Worm (Caenorhabditis elegans) whole organism, L2 larva: Measurements from ENCODE around the gene frm-10.

ENCODE experiments used
- F13H6.1 ChIP-seq: sonication (generic microtip); optimal IDR thresholded peaks from 2 replicates; lab custom pipeline; 2016; ENCODE audit warnings: missing genetic modification characterization, missing compliant biosample characterization
- R02D3.7 ChIP-seq: fragments of 150-350 bp; optimal IDR thresholded peaks from 2 replicates; lab custom pipeline; 2014; ENCODE audit warnings: missing biosample characterization, missing genetic modification characterization
- ZK546.5 ChIP-seq: sonication (generic microtip); optimal IDR thresholded peaks from 2 replicates; lab custom pipeline; 2017; ENCODE audit warnings: missing biosample characterization, missing genetic modification characterization
- ama-1 ChIP-seq: fragments of 150-350 bp; optimal IDR thresholded peaks from 2 replicates; lab custom pipeline; 2018; ENCODE audit warnings: inconsistent platforms
- blmp-1 ChIP-seq: sonication (generic microtip); optimal IDR thresholded peaks from 2 replicates; lab custom pipeline; 2017; ENCODE audit warnings: missing genetic modification characterization, mild to moderate bottlenecking, missing compliant biosample characterization, antibody characterized with exemption, moderate library complexity; ENCODE audit not compliant: insufficient read depth
- ceh-16 ChIP-seq: fragments of 150-350 bp; optimal IDR thresholded peaks from 2 replicates; lab custom pipeline; 2014; ENCODE audit warnings: missing biosample characterization, missing genetic modification characterization
- ceh-82 ChIP-seq: fragments of 150-350 bp; optimal IDR thresholded peaks from 2 replicates; lab custom pipeline; 2014; ENCODE audit warnings: missing biosample characterization, missing genetic modification characterization
- crh-2 ChIP-seq: sonication (generic microtip); optimal IDR thresholded peaks from 2 replicates; lab custom pipeline; 2017; ENCODE audit warnings: missing biosample characterization, missing genetic modification characterization
- elt-1 ChIP-seq: fragments of 150-350 bp; optimal IDR thresholded peaks from 2 replicates; lab custom pipeline; 2014; ENCODE audit warnings: missing biosample characterization, missing genetic modification characterization
- elt-3 ChIP-seq: sonication (generic microtip); optimal IDR thresholded peaks from 2 replicates; lab custom pipeline; 2017; ENCODE audit warnings: missing biosample characterization, missing genetic modification characterization
- fos-1 ChIP-seq: fragments of 150-350 bp; optimal IDR thresholded peaks from 2 replicates; lab custom pipeline; 2014; ENCODE audit warnings: missing biosample characterization, missing genetic modification characterization
- gmeb-1 ChIP-seq: fragments of 150-350 bp; optimal IDR thresholded peaks from 2 replicates; lab custom pipeline; 2014; ENCODE audit warnings: missing biosample characterization, missing genetic modification characterization
- lin-11 ChIP-seq: fragments of 150-350 bp; sonication (generic microtip); optimal IDR thresholded peaks from 2 replicates; lab custom pipeline; 2014; ENCODE audit warnings: missing biosample characterization, missing genetic modification characterization, inconsistent platforms, mixed read lengths
- lin-13 ChIP-seq: fragments of 150-350 bp; optimal IDR thresholded peaks from 2 replicates; lab custom pipeline; 2014; ENCODE audit warnings: missing biosample characterization, missing genetic modification reagents, missing genetic modification characterization
- lin-39 ChIP-seq: fragments of 150-350 bp; optimal IDR thresholded peaks from 2 replicates; lab custom pipeline; 2014; ENCODE audit warnings: missing biosample characterization, missing genetic modification reagents, missing genetic modification characterization
- lsy-2 ChIP-seq, 2 experiments: fragments of 150-350 bp in 1 of 2; sonication (generic microtip) in 1 of 2; optimal IDR thresholded peaks; 2 replicates each; lab custom pipeline; 2014 to 2017; ENCODE audit warnings: missing biosample characterization in 2 of 2, missing genetic modification characterization in 2 of 2
- mab-5 ChIP-seq: fragments of 150-350 bp; optimal IDR thresholded peaks from 2 replicates; lab custom pipeline; 2014; ENCODE audit warnings: missing biosample characterization, missing genetic modification characterization
- mdl-1 ChIP-seq, 2 experiments: fragments of 150-350 bp in 1 of 2; sonication (generic microtip) in 1 of 2; optimal IDR thresholded peaks; 2 replicates each; lab custom pipeline; 2017; ENCODE audit warnings: missing biosample characterization in 2 of 2, missing genetic modification characterization in 2 of 2
- nhr-11 ChIP-seq: fragments of 150-350 bp; optimal IDR thresholded peaks from 2 replicates; lab custom pipeline; 2014; ENCODE audit warnings: missing biosample characterization, missing genetic modification characterization
- nhr-12 ChIP-seq: fragments of 150-350 bp; optimal IDR thresholded peaks from 2 replicates; lab custom pipeline; 2014; ENCODE audit warnings: missing biosample characterization, missing genetic modification characterization
- nhr-129 ChIP-seq: fragments of 150-350 bp; optimal IDR thresholded peaks from 2 replicates; lab custom pipeline; 2014; ENCODE audit warnings: missing biosample characterization, missing genetic modification characterization
- nhr-21 ChIP-seq: fragments of 150-350 bp; optimal IDR thresholded peaks from 2 replicates; lab custom pipeline; 2014; ENCODE audit warnings: missing biosample characterization, missing genetic modification characterization
- nhr-23 ChIP-seq: fragments of 150-350 bp; optimal IDR thresholded peaks from 2 replicates; lab custom pipeline; 2014; ENCODE audit warnings: missing biosample characterization, missing genetic modification reagents, missing genetic modification characterization
- nhr-237 ChIP-seq: fragments of 150-350 bp; optimal IDR thresholded peaks from 2 replicates; lab custom pipeline; 2014; ENCODE audit warnings: missing biosample characterization, missing genetic modification characterization
- nhr-25 ChIP-seq: fragments of 150-350 bp; sonication (generic microtip); optimal IDR thresholded peaks from 3 replicates; lab custom pipeline; 2014; ENCODE audit warnings: missing biosample characterization, missing genetic modification characterization
- peb-1 ChIP-seq: fragments of 150-350 bp; optimal IDR thresholded peaks from 2 replicates; lab custom pipeline; 2014; ENCODE audit warnings: missing biosample characterization, missing genetic modification characterization
- skn-1 ChIP-seq: sonication (generic microtip); optimal IDR thresholded peaks from 2 replicates; lab custom pipeline; 2017; ENCODE audit warnings: missing biosample characterization, missing genetic modification characterization
- sma-3 ChIP-seq: sonication (generic microtip); optimal IDR thresholded peaks from 2 replicates; lab custom pipeline; 2016; ENCODE audit warnings: missing genetic modification reagents, missing genetic modification characterization, missing compliant biosample characterization
- sma-9 ChIP-seq, 2 experiments: fragments of 150-350 bp in 1 of 2; sonication (generic microtip) in 1 of 2; optimal IDR thresholded peaks; 2 replicates each; lab custom pipeline; 2014 to 2016; ENCODE audit warnings: missing genetic modification characterization in 2 of 2, mild to moderate bottlenecking in 1 of 2, missing biosample characterization in 1 of 2, missing compliant biosample characterization in 1 of 2, missing genetic modification reagents in 1 of 2, moderate library complexity in 1 of 2
- snpc-4 ChIP-seq: fragments of 150-350 bp; optimal IDR thresholded peaks from 2 replicates; lab custom pipeline; 2014; ENCODE audit warnings: missing biosample characterization, missing genetic modification characterization
- unc-62 ChIP-seq: fragments of 150-350 bp; optimal IDR thresholded peaks from 2 replicates; lab custom pipeline; 2014; ENCODE audit warnings: missing biosample characterization, missing genetic modification reagents, missing genetic modification characterization
- zag-1 ChIP-seq: fragments of 150-350 bp; optimal IDR thresholded peaks from 2 replicates; lab custom pipeline; 2014; ENCODE audit warnings: missing biosample characterization, missing genetic modification characterization
- ztf-1 ChIP-seq: fragments of 200-800 bp; sonication (Bioruptor generic); conservative IDR thresholded peaks from 2 replicates; pipeline ENCODE4 v1.3.6; 2022; ENCODE audit warnings: missing genetic modification characterization, missing compliant biosample characterization
- ztf-11 ChIP-seq: sonication (generic microtip); optimal IDR thresholded peaks from 2 replicates; lab custom pipeline; 2017; ENCODE audit warnings: missing biosample characterization, missing genetic modification characterization

Gene frm-10

DNA sequence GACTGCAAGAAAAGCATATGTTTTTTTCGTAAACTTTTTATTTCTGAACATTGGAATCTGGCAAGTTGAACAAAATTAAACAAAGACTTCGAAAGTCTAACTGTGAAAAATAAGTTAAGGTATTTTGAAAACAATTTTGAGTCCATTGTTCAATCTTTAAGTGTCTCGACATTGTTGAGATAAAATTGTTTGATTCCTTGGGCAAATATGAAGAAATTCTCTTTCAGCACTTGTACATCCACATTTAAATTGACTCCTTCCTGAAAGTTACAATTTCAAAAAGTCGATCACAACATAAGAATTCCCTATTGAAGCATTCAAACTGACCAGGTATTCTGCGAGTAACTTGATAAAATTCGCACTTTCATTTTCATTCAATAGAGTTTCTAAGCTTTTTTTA, 46.9 kb upstream of the frm-10 start:
- TF ChIP-seq nhr-25 (peak; percentile 9), nhr-129 (tag; lab: Kevin White, UChicago) (no peak)

DNA sequence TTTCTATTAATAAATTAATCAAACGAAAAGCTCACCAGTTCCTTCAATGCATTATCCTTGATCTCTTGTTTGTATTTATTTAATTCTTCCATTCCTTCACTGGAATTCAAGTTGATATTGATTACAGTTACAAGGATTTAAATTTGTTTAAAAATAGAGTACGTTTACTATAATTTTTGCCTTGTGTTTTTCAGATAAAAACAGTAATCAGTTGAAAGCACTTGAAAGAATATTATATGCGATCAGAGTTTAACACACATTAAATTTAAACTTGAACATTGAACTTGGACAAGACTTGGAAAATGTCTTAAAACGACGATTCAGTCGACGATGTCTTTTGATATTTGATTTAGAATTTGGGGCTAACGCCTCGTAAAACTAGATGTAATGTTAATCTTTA, 45.5 kb upstream of the frm-10 start, which contains the start of gene F53F1.6:
F53F1.6 (minus strand) TSS at position 101 of the 400 bp plus-strand sequence.
- TF ChIP-seq nhr-237 (tag; lab: Kevin White, UChicago), result no peak

DNA sequence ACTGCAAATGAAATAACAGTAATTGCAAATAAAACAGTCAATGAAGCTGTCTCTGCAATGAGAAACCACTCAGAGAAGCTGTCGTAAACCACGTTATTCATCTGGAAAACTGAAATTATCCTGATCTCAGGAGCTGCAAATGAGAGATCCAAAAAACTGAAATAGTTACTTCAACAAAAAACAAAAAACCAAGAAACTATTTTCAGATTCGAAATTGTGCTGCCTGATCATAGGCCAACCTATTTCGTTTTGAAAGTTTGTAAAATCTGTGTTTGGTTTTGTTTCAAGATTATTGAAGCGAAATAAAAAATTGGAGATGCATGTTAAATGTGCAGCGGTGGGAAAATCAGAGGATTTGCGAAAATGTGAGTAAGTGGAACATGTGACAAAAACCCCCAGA, 42.4 kb upstream of the frm-10 start, which contains the start of gene srv-8:
srv-8 (minus strand) TSS at position 101 of the 400 bp plus-strand sequence.
- no peak for TF ChIP-seq lin-39
- no peak for TF ChIP-seq gmeb-1 (tag; lab: Kevin White, UChicago)
- TF ChIP-seq blmp-1 (tag; lab: Kevin White, UChicago), result no peak
- TF ChIP-seq nhr-237 (tag; lab: Kevin White, UChicago), result no peak
- no peak for TF ChIP-seq sma-3 (GFP tag; lab: Kevin White, UChicago)
- TF ChIP-seq nhr-12 (tag; lab: Kevin White, UChicago), result no peak
- TF ChIP-seq crh-2 (tag; lab: Kevin White, UChicago), result no peak
- no peak for TF ChIP-seq nhr-21 (tag; lab: Kevin White, UChicago)
- no peak for TF ChIP-seq ceh-82 (tag; lab: Kevin White, UChicago)
- TF ChIP-seq zag-1 (tag; lab: Kevin White, UChicago), result no peak
- no peak for TF ChIP-seq lin-11 (tag; lab: Kevin White, UChicago)
- TF ChIP-seq elt-1, result no peak
- TF ChIP-seq fos-1 (tag; lab: Kevin White, UChicago), result no peak
- no peak for TF ChIP-seq nhr-129 (tag; lab: Kevin White, UChicago)
- no peak for TF ChIP-seq lsy-2 (tag; optimal IDR thresholded peaks at IDR 0.05; lab: Kevin White, UChicago)

DNA sequence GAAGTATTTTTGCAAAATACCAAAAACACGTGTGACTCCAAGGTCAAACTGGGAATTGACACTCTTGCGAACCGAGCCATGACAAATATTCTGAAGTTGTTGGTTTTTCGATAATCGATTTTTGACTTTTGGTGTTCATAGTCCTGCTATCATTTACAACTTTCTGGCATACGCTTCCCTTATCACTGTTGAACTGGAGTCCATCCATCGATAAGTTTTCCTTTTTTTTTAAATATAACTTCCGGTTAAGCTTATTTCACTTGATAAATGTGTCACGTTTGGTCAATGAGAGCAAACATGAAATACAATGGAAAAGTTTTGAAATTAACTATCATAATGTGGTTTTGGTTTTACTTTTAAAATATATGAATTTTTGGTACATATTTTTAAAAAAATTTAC, 41.3 kb upstream of the frm-10 start:
- TF ChIP-seq blmp-1 (tag; lab: Kevin White, UChicago), result no peak
- TF ChIP-seq nhr-12 (tag; lab: Kevin White, UChicago), result no peak
- peak; percentile 17 for TF ChIP-seq sma-9 (GFP tag; optimal IDR thresholded peaks at IDR 0.05; lab: Kevin White, UChicago)
- TF ChIP-seq sma-9 (tag; optimal IDR thresholded peaks at IDR 0.05; lab: Kevin White, UChicago), result no peak
- no peak for TF ChIP-seq unc-62 (GFP tag; lab: Kevin White, UChicago)
- TF ChIP-seq crh-2 (tag; lab: Kevin White, UChicago), result peak; percentile 17
- TF ChIP-seq gmeb-1 (tag; lab: Kevin White, UChicago), result no peak
- TF ChIP-seq fos-1 (tag; lab: Kevin White, UChicago), result peak; percentile 95
- no peak for TF ChIP-seq ama-1 (lab: Kevin White, UChicago)
- no peak for TF ChIP-seq lin-11 (tag; lab: Kevin White, UChicago)

DNA sequence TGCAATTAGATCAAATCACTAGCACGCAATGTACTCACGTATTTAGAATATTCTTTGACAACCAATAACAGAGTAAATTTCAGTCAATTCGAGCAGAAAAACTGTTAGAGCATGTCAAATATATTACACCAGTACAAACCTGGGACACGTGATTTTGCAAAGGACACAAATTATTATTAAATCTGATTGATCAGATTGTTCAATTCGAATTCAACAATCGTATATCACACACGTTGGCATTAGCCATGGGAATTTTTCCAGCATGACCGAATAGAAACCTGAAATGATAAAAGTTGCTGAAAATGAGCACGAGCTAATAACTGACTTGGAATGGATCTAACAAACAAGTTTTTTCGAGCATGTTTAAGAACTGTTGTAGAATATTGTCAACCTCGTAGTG, 40.0 kb upstream of the frm-10 start, which contains the start of gene srv-9:
srv-9 (minus strand) TSS at position 101 of the 400 bp plus-strand sequence.
- no peak for TF ChIP-seq skn-1 (tag; lab: Kevin White, UChicago)
- TF ChIP-seq snpc-4 (tag; lab: Kevin White, UChicago), result no peak
- TF ChIP-seq ztf-11 (tag; lab: Kevin White, UChicago), result no peak
- TF ChIP-seq F13H6.1, result no peak
- no peak for TF ChIP-seq lin-39
- no peak for TF ChIP-seq nhr-11 (tag; lab: Kevin White, UChicago)
- TF ChIP-seq ztf-1, result no peak
- no peak for TF ChIP-seq lin-13

DNA sequence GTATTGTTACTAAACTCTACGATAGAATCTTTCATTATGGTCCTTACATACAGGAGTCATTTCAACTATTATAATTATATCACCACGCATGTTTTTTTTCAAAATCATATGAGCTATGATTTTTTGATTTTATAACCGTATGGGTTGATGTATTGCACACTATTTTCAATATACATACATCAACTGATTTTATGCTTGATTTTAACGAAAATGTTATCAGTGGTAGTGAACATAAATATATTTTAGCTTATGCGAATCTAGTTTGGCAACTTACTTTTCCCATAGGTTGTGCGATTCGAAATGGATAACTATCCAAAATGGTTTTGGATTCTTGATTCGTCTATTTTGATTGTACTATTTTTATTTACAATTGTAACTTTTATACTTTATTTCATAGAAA, 39.4 kb upstream of the frm-10 start, which contains the start of gene srv-10:
srv-10 (plus strand) TSS at position 301 of the 400 bp plus-strand sequence.
- no peak for TF ChIP-seq lsy-2 (tag; optimal IDR thresholded peaks at IDR 0.05; lab: Kevin White, UChicago)

DNA sequence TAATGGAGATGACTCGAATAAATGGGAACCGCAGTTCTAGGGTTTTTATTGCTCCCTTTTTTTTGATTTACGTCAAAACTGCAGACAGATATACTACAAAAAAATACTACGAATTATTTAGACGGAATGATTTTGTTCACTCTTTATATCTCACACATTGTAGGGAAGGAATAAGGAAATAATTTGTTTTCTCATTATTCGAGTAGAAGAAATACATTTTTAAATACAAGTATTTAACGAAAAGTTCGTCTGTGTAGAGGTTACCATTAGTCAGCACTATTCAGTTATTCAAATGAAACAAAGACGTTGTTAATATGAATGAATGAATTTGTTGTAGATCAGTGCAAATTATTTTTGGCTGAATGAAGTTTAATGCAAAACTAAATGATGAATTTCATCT, 36.2 kb upstream of the frm-10 start, which contains the start of gene srd-18:
srd-18 (minus strand) TSS at position 101 of the 400 bp plus-strand sequence.
- no peak for TF ChIP-seq zag-1 (tag; lab: Kevin White, UChicago)
- TF ChIP-seq ama-1 (lab: Kevin White, UChicago), result no peak
- TF ChIP-seq F13H6.1, result no peak
- TF ChIP-seq nhr-237 (tag; lab: Kevin White, UChicago), result no peak
- TF ChIP-seq elt-3 (tag; lab: Kevin White, UChicago), result no peak
- no peak for TF ChIP-seq nhr-11 (tag; lab: Kevin White, UChicago)
- no peak for TF ChIP-seq ztf-11 (tag; lab: Kevin White, UChicago)
- TF ChIP-seq nhr-129 (tag; lab: Kevin White, UChicago), result no peak
- TF ChIP-seq nhr-23 (tag; lab: Kevin White, UChicago), result no peak
- no peak for TF ChIP-seq sma-9 (GFP tag; optimal IDR thresholded peaks at IDR 0.05; lab: Kevin White, UChicago)
- TF ChIP-seq sma-9 (tag; optimal IDR thresholded peaks at IDR 0.05; lab: Kevin White, UChicago), result no peak
- TF ChIP-seq ZK546.5 (tag; lab: Kevin White, UChicago), result no peak
- TF ChIP-seq mab-5 (tag; lab: Kevin White, UChicago), result no peak
- no peak for TF ChIP-seq R02D3.7
- TF ChIP-seq lin-13, result no peak
- no peak for TF ChIP-seq mdl-1 (tag; optimal IDR thresholded peaks at IDR 0.05; lab: Kevin White, UChicago)
- no peak for TF ChIP-seq ceh-16
- no peak for TF ChIP-seq peb-1 (tag; lab: Kevin White, UChicago)
- no peak for TF ChIP-seq nhr-21 (tag; lab: Kevin White, UChicago)
